Fruit fly (Drosophila melanogaster) Kc167 (cell line): ENCODE data around the gene CG17029.

ENCODE experiments used
- h ChIP-seq: fragments of >200 bp; optimal IDR thresholded peaks from 3 replicates; lab custom pipeline; 2018; ENCODE audit warnings: missing external identifiers
- psq ChIP-seq: fragments of >200 bp; optimal IDR thresholded peaks from 2 replicates; lab custom pipeline; 2017; ENCODE audit warnings: missing external identifiers

DNA sequence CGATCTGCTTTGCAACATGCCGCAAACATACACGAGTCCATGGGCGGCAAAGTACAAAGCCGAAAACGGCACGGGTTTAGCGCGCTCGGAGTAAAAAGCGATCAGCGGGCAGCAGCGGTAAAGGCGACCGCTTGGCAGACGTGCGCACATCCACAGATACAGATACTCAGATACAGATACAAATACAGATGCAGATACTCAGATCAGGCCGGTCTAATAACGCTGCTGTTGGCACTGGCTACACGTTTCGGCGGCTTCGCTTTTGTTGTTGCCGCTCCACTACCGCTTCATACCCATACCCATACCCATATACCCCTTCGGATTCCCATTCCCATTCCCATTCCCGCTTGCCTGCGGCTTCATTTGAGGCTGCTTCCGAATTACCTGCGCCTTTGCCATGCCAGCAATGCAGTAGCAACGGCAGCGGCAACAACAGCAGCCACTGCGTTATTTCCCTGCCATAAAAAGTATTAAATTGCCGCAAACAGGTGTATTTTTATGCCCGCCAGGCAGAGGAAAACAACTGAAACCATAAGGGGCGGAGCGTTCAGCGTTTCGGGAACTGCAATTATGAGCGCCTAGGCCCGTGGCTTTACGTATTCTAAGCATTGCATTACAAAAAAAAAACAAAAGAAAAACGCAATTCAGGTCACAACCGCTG is 48.5 kb downstream of the CG17029 start:
- TF ChIP-seq psq (lab: Kevin White, UChicago) (no peak), h (lab: Kevin White, UChicago) (no peak)
